Worm (Caenorhabditis elegans) whole organism, late embryonic: ENCODE results near the gene M05D6.2.
"Not testable (repeated sequence)": the region's sequence is repeated elsewhere in the genome, so short reads cannot be mapped to it uniquely, and the experiment has no call there.

ENCODE experiments used
- C38D4.7 ChIP-seq: fragments of 200-800 bp; sonication (Bioruptor generic); optimal IDR thresholded peaks from 2 replicates; lab custom pipeline; 2018; ENCODE audit warnings: mild to moderate bottlenecking, missing genetic modification characterization, moderate library complexity, missing compliant biosample characterization
- K02D7.2 ChIP-seq: sonication (generic microtip); optimal IDR thresholded peaks from 2 replicates; lab custom pipeline; 2017; ENCODE audit warnings: mild to moderate bottlenecking, missing genetic modification characterization, missing compliant biosample characterization
- K09A11.1 ChIP-seq: sonication (generic microtip); optimal IDR thresholded peaks from 2 replicates; lab custom pipeline; 2017; ENCODE audit warnings: antibody characterized with exemption, mild to moderate bottlenecking, missing genetic modification characterization, missing compliant biosample characterization; ENCODE audit not compliant: insufficient read depth
- T23F11.4 ChIP-seq: fragments of 200-800 bp; sonication (Bioruptor generic); optimal IDR thresholded peaks from 2 replicates; lab custom pipeline; 2018; ENCODE audit warnings: mild to moderate bottlenecking, missing genetic modification characterization, missing compliant biosample characterization
- Y22D7AL.16 ChIP-seq: sonication (generic microtip); optimal IDR thresholded peaks from 2 replicates; lab custom pipeline; 2016; ENCODE audit warnings: missing genetic modification characterization, missing compliant biosample characterization
- ama-1 ChIP-seq: fragments of 150-350 bp; optimal IDR thresholded peaks from 2 replicates; lab custom pipeline; 2014
- ceh-14 ChIP-seq: sonication (generic microtip); optimal IDR thresholded peaks from 2 replicates; lab custom pipeline; 2016; ENCODE audit warnings: missing genotype, missing genetic modification characterization, missing compliant biosample characterization
- ceh-18 ChIP-seq: sonication (generic microtip); optimal IDR thresholded peaks from 2 replicates; lab custom pipeline; 2016; ENCODE audit warnings: missing genetic modification characterization, missing compliant biosample characterization
- ceh-19 ChIP-seq: fragments of 200-800 bp; sonication (Bioruptor generic); optimal IDR thresholded peaks from 2 replicates; lab custom pipeline; 2018; ENCODE audit warnings: mild to moderate bottlenecking, missing genetic modification characterization, missing compliant biosample characterization
- ceh-22 ChIP-seq: sonication (generic microtip); optimal IDR thresholded peaks from 2 replicates; lab custom pipeline; 2017; ENCODE audit warnings: missing biosample characterization, missing genetic modification characterization
- ceh-45 ChIP-seq: fragments of 200-800 bp; sonication (Bioruptor generic); IDR thresholded peaks from 2 replicates; pipeline ENCODE4 v1.3.6; 2022; ENCODE audit warnings: missing genetic modification reagents, missing genetic modification characterization, missing compliant biosample characterization
- ceh-48 ChIP-seq: sonication (generic microtip); optimal IDR thresholded peaks from 2 replicates; lab custom pipeline; 2016; ENCODE audit warnings: missing genetic modification characterization, inconsistent platforms, missing compliant biosample characterization
- che-1 ChIP-seq: sonication (generic microtip); optimal IDR thresholded peaks from 2 replicates; lab custom pipeline; 2016; ENCODE audit warnings: mild to moderate bottlenecking, missing genetic modification characterization, missing compliant biosample characterization
- dmd-4 ChIP-seq: sonication (generic microtip); optimal IDR thresholded peaks from 2 replicates; lab custom pipeline; 2016; ENCODE audit warnings: borderline replicate concordance, missing genetic modification characterization, missing compliant biosample characterization
- eyg-1 ChIP-seq: sonication (generic microtip); optimal IDR thresholded peaks from 2 replicates; lab custom pipeline; 2016; ENCODE audit warnings: missing genotype, missing genetic modification characterization, missing compliant biosample characterization
- gmeb-2 ChIP-seq: sonication (generic microtip); optimal IDR thresholded peaks from 2 replicates; lab custom pipeline; 2016; ENCODE audit warnings: missing genetic modification characterization, inconsistent platforms, missing compliant biosample characterization
- hlh-13 ChIP-seq: fragments of 200-800 bp; sonication (Bioruptor generic); optimal IDR thresholded peaks from 2 replicates; lab custom pipeline; 2018; ENCODE audit warnings: mild to moderate bottlenecking, missing genetic modification characterization, missing compliant biosample characterization
- hlh-30 ChIP-seq: sonication (generic microtip); optimal IDR thresholded peaks from 2 replicates; lab custom pipeline; 2017; ENCODE audit warnings: antibody characterized with exemption, missing genetic modification characterization, missing compliant biosample characterization; ENCODE audit not compliant: insufficient read depth
- hlh-6 ChIP-seq: sonication (generic microtip); optimal IDR thresholded peaks from 2 replicates; lab custom pipeline; 2016; ENCODE audit warnings: missing genotype, missing genetic modification characterization, missing compliant biosample characterization
- nfya-1 ChIP-seq: sonication (generic microtip); optimal IDR thresholded peaks from 2 replicates; lab custom pipeline; 2017; ENCODE audit warnings: missing genetic modification characterization, mild to moderate bottlenecking, missing compliant biosample characterization, antibody characterized with exemption, moderate library complexity
- npax-4 ChIP-seq: sonication (generic microtip); optimal IDR thresholded peaks from 2 replicates; lab custom pipeline; 2016; ENCODE audit warnings: missing genetic modification characterization, missing compliant biosample characterization
- odd-2 ChIP-seq: sonication (generic microtip); optimal IDR thresholded peaks from 2 replicates; lab custom pipeline; 2017; ENCODE audit warnings: antibody characterized with exemption, mild to moderate bottlenecking, missing genetic modification characterization, missing compliant biosample characterization
- pat-9 ChIP-seq: fragments of 200-800 bp; sonication (Bioruptor generic); optimal IDR thresholded peaks from 2 replicates; lab custom pipeline; 2018; ENCODE audit warnings: mild to moderate bottlenecking, missing genetic modification characterization, moderate library complexity, missing compliant biosample characterization
- pha-2 ChIP-seq: sonication (generic microtip); optimal IDR thresholded peaks from 2 replicates; lab custom pipeline; 2017; ENCODE audit warnings: mild to moderate bottlenecking, missing genetic modification characterization, missing compliant biosample characterization
- pha-4 ChIP-seq: fragments of 150-350 bp; optimal IDR thresholded peaks from 2 replicates; lab custom pipeline; 2018; ENCODE audit warnings: missing biosample characterization, missing genetic modification reagents, missing genetic modification characterization
- pros-1 ChIP-seq: fragments of 150-350 bp; optimal IDR thresholded peaks from 2 replicates; lab custom pipeline; 2014; ENCODE audit warnings: missing biosample characterization, missing genetic modification reagents, missing genetic modification characterization
- ref-2 ChIP-seq: sonication (generic microtip); optimal IDR thresholded peaks from 2 replicates; lab custom pipeline; 2016; ENCODE audit warnings: missing genetic modification characterization, missing compliant biosample characterization
- sox-2 ChIP-seq: fragments of 200-800 bp; sonication (Bioruptor generic); IDR thresholded peaks from 2 replicates; pipeline ENCODE4 v1.3.6; 2022; ENCODE audit warnings: missing genetic modification reagents, missing genetic modification characterization, missing compliant biosample characterization
- syd-9 ChIP-seq: sonication (generic microtip); optimal IDR thresholded peaks from 2 replicates; lab custom pipeline; 2016; ENCODE audit warnings: mild to moderate bottlenecking, missing genetic modification characterization, moderate library complexity, missing compliant biosample characterization
- unc-42 ChIP-seq: sonication (generic microtip); optimal IDR thresholded peaks from 2 replicates; lab custom pipeline; 2016; ENCODE audit warnings: missing genotype, missing genetic modification characterization, missing compliant biosample characterization
- unc-86 ChIP-seq: sonication (generic microtip); optimal IDR thresholded peaks from 2 replicates; lab custom pipeline; 2016; ENCODE audit warnings: missing genetic modification characterization, missing compliant biosample characterization

M05D6.2 gene

DNA sequence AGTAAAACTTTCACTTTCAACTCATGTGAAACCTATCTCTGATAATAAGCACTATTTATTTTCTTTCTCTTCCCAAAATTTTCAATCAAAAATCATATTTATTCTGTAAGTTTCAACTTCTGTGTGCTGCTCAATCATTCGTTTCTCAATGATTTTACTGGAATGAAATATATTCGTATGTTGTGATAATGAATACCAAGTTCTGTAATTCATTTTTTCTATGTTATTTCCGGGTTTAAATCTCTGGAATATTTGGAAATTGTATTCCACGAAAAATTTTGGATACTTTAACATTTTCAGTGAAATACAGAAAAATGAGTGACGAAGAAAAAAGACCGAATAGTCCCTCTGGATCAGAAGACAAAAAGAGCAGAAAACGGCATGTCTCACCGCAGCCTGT, at the start of gene M05D6.2:
Gene M05D6.2 (plus strand): TSS at position 301 of the 400 bp plus-strand sequence.
- TF ChIP-seq ama-1 (lab: Kevin White, UChicago) (no peak), unc-86 (tag; lab: Kevin White, UChicago) (no peak), hlh-6 (no peak), pat-9 (no peak), ceh-45 (GFP tag; lab: Robert Waterston, UW) (no peak), C38D4.7 (GFP tag; lab: Kevin White, UChicago) (no peak), hlh-13 (no peak)

DNA sequence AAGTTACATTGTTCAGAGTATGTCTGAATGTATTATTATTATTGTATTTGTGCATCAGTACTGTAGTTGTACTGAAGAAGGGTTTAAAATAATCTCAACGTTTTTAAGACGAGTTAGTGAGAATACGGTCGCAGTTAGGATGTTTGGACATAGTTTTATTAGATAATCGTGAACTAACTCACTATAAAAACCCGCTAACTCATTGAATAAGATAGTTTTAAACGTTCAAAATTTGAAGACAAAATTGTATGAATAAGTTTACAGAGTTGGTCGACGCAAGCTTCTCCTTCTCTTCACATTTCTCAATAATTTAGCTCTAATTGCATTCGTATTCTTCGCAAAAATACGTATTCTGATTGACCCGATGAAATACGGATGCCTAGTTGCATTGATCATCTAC, 48.9 kb upstream of the M05D6.2 start:
- no peak for TF ChIP-seq pros-1 (tag; lab: Kevin White, UChicago)
- TF ChIP-seq dmd-4 (tag; lab: Kevin White, UChicago): no peak
- TF ChIP-seq hlh-6: no peak
- TF ChIP-seq pha-2 (tag; lab: Kevin White, UChicago): no peak
- TF ChIP-seq hlh-30 (tag; lab: Kevin White, UChicago): no peak
- TF ChIP-seq nfya-1 (tag; lab: Kevin White, UChicago): no peak
- no peak for TF ChIP-seq pat-9
- no peak for TF ChIP-seq K02D7.2 (tag; lab: Kevin White, UChicago)

DNA sequence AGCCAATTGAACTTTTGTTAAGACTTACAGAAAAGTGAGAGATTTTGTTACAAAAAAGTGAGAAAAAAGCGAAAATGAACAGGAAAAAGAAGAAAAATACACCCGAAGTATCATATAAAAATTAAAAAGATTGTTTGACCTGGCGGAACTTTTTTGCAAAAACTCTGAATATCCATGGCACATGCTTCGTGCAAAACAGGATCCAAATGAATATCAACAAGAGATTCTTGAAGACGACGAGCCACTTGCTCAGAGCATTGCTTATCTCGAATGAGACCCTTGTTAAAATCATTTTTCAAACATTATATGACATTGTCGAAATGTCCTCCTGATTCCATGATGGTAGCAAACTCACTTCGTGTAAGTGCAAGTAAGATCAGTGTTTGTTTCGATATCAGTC, 48.1 kb upstream of the M05D6.2 start, which contains the start of gene F14E5.8:
Gene F14E5.8 (plus strand): TSS at position 301 of the 400 bp plus-strand sequence.
- not testable (repeated sequence) for TF ChIP-seq syd-9; dmd-4 (tag; lab: Kevin White, UChicago); odd-2 (tag; lab: Kevin White, UChicago)

DNA sequence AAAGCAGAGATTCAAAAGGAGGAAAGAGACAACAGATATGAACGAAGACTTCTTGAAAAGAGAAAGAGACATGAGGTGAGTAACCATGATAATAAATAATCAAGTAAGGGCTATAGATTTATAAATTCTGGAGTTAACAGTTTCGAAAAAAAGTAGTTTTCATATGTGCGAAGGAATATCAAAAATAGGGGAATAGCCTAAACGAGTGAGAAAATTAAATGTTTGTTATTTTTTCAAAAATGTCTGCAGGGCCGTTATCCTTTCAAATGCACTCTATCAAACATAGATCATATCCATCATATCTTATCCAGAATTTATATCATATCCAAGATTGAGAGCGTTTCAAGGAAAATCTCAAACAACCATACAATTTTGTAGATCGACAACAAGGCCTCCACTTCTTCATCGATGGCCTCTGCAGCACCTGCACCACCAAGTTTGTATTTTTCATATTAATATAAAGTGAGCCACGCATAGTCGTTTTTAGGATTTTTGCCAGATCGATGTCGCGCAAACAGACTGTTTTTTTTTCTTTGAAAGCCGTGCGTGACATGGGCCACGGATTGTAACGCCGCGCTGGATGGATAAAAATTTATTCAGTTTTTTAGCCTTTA, 47.0 kb upstream of the M05D6.2 start:
- TF ChIP-seq pha-4 (tag; lab: Kevin White, UChicago) (no peak), ceh-18 (tag; lab: Kevin White, UChicago) (no peak), odd-2 (tag; lab: Kevin White, UChicago) (no peak), ceh-14 (tag; lab: Kevin White, UChicago) (no peak), gmeb-2 (tag; lab: Kevin White, UChicago) (no peak), K09A11.1 (no peak), Y22D7AL.16 (no peak), ceh-48 (tag; lab: Kevin White, UChicago) (no peak), eyg-1 (tag; lab: Kevin White, UChicago) (no peak), sox-2 (GFP tag; lab: Robert Waterston, UW) (no peak), C38D4.7 (GFP tag; lab: Kevin White, UChicago) (no peak)

DNA sequence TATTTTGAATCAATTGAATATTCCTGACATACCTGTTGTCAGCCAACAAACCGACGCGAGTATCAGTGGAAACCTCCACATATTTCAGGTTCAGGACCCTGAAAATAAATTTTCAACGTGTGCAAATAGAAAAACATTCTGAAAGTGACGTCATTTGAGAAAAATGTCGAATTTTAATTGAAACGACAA, 39.3 kb upstream of the M05D6.2 start, which contains the start of gene F14E5.2:
Gene F14E5.2 (minus strand): TSS at position 101 of the 189 bp plus-strand sequence.
- no peak for TF ChIP-seq unc-42
- TF ChIP-seq K02D7.2 (tag; lab: Kevin White, UChicago): no peak
- no peak for TF ChIP-seq che-1 (tag; lab: Kevin White, UChicago)
- no peak for TF ChIP-seq eyg-1 (tag; lab: Kevin White, UChicago)
- TF ChIP-seq npax-4 (tag; lab: Kevin White, UChicago): no peak

DNA sequence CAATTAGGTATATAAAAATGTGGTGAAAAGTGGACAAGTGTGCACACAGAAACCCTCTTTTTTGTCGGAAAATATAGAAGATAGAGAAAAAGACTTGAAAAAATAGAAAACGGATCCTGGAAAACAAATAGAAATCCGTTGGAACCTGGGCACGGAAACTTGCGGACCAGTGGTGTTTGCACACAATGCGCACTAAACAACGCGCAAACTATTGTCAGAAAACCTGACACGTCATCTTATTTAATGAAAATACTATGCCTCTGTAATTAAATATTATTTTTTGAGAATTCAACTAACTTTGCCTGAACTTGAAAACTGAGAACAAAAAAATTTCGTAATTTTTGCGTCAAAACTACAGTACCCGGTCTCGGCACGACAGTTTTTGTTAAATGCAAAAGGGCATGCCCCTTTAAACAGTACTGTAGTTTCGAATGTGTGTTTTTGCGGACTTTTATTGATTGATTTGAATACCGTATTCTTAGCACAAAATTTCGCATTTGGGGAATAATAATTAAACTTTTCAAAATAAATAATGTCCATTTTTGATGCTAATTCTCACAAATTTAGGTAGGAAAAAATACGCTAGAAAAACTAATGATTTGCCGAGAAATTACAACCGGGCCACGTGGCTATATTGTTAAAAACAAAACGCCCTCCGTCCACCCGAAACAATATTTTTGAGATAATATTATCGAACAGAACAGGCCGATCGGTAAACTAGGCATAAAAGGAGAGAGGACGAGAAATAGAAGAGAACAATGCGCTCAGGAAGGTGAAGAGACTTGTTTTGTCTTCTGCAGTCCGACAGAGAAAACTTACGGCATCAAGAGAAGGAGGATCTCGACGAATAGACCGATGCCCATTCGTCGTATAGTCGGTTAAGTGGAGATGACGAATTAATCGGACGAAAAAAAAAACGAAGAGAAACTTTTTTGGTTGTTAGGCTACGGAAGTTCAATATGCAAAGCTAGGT, 38.7 kb upstream of the M05D6.2 start:
- TF ChIP-seq T23F11.4 (GFP tag; lab: Kevin White, UChicago) (no peak), ceh-19 (GFP tag; lab: Kevin White, UChicago) (no peak), ceh-22 (tag; lab: Kevin White, UChicago) (no peak), pat-9 (no peak), K09A11.1 (no peak), pros-1 (tag; lab: Kevin White, UChicago) (no peak), ceh-45 (GFP tag; lab: Robert Waterston, UW) (no peak), ref-2 (tag; lab: Kevin White, UChicago) (no peak)
